Worm (Caenorhabditis elegans): ENCODE measurements around the gene Y38H6C.21.
"Not testable (repeated sequence)": the region's sequence is repeated elsewhere in the genome, so short reads cannot be mapped to it uniquely, and the experiment has no call there.

The Y38H6C.21 gene

ce11 chrV:20522219-20522618 is 32.8 kb downstream of the Y38H6C.21 start, which contains the start of the genes Y38H6C.9 and fbxa-150:
TSS of gene Y38H6C.9 (minus strand) at chrV:20522270.
TSS of gene fbxa-150 (plus strand) at chrV:20522598.
- TF ChIP-seq dve-1 (tag; optimal IDR thresholded peaks at IDR 0.05; ENCODE audit: insufficient read depth) (no peak), arid-1 (GFP tag; conservative IDR thresholded peaks at IDR 0.05) (no peak), daf-16 (GFP tag; optimal IDR thresholded peaks at IDR 0.05) (no peak), daf-16 (tag; optimal IDR thresholded peaks at IDR 0.05) (peak; percentile 34), fkh-10 (GFP tag; optimal IDR thresholded peaks at IDR 0.05) (peak; percentile 26)

ce11 chrV:20518927-20519326 is 36.1 kb downstream of the Y38H6C.21 start, which contains the start of gene Y38H6C.25:
TSS of gene Y38H6C.25 (plus strand) at chrV:20519227.
- TF ChIP-seq ceh-82 (tag; optimal IDR thresholded peaks at IDR 0.05) (no peak), F44E2.7 (GFP tag; IDR thresholded peaks at IDR 0.05) (0 out of 2 replicates have a peak, but pooled peaks have one; percentile 32)

- TF ChIP-seq zip-11 (GFP tag; IDR thresholded peaks at IDR 0.05) (no peak), ceh-28 (tag; optimal IDR thresholded peaks at IDR 0.05) (no peak), daf-19 (GFP tag; conservative IDR thresholded peaks at IDR 0.05) (no peak), D1046.2 (GFP tag; IDR thresholded peaks at IDR 0.05) (no peak), F44E2.7 (GFP tag; IDR thresholded peaks at IDR 0.05) (0 out of 2 replicates have a peak, but pooled peaks have one; percentile 70), arid-1 (GFP tag; conservative IDR thresholded peaks at IDR 0.05) (no peak), daf-12 (tag; optimal IDR thresholded peaks at IDR 0.05) (no peak), aha-1 (tag) (peak; percentile 96), lin-13 (GFP tag; optimal IDR thresholded peaks at IDR 0.05) (no peak), nhr-76 (tag; optimal IDR thresholded peaks at IDR 0.05) (no peak), T26A8.4 (GFP tag; IDR thresholded peaks at IDR 0.05) (no peak), lin-39 (tag; optimal IDR thresholded peaks at IDR 0.05) (no peak)
These were observed 38.1 kb downstream of the Y38H6C.21 start for ce11 chrV:20517005-20517404.

- TF ChIP-seq ztf-11 (tag; optimal IDR thresholded peaks at IDR 0.05) (no peak), mdl-1 (tag; optimal IDR thresholded peaks at IDR 0.05) (no peak), lin-39 (tag; optimal IDR thresholded peaks at IDR 0.05) (no peak), lin-29 (GFP tag; IDR thresholded peaks at IDR 0.05) (no peak), pqm-1 (tag; optimal IDR thresholded peaks at IDR 0.05) (peak; percentile 48)
These were observed 40.6 kb downstream of the Y38H6C.21 start for ce11 chrV:20514483-20514882.

- TF ChIP-seq tag-97 (GFP tag; IDR thresholded peaks at IDR 0.05); ctbp-1 (GFP tag; IDR thresholded peaks at IDR 0.05); daf-19 (GFP tag; conservative IDR thresholded peaks at IDR 0.05): not testable (repeated sequence)
These were observed 41.4 kb downstream of the Y38H6C.21 start, which contains the start of gene Y38H6C.8 for ce11 chrV:20513661-20514060. TSS of gene Y38H6C.8 (plus strand) at chrV:20513961.

ce11 chrV:20509427-20509826 is 45.6 kb downstream of the Y38H6C.21 start:
- peak; percentile 49; the same call in 1 of the 2 replicates for TF ChIP-seq set-16 (GFP tag; IDR thresholded peaks at IDR 0.05)
- TF ChIP-seq Y75B8A.6 (GFP tag; IDR thresholded peaks at IDR 0.05) = no peak

ce11 chrV:20506542-20506941 is 48.5 kb downstream of the Y38H6C.21 start:
- TF ChIP-seq set-16 (GFP tag; IDR thresholded peaks at IDR 0.05) (peak; percentile 81), tra-1 (GFP tag; IDR thresholded peaks at IDR 0.05) (no peak)

ce11 chrV:20504997-20505396 is 50.1 kb downstream of the Y38H6C.21 start, which contains the start of gene Y38H6C.4:
TSS of gene Y38H6C.4 (minus strand) at chrV:20505097.
- TF ChIP-seq set-16 (GFP tag; IDR thresholded peaks at IDR 0.05) (no peak), nhr-48 (tag; optimal IDR thresholded peaks at IDR 0.05) (no peak), nhr-76 (tag; optimal IDR thresholded peaks at IDR 0.05) (no peak), Y105C5A.15 (GFP tag; IDR thresholded peaks at IDR 0.05) (no peak), R02D3.7 (tag; optimal IDR thresholded peaks at IDR 0.05) (no peak), ces-1 (GFP tag; optimal IDR thresholded peaks at IDR 0.05) (no peak), pha-4 (GFP tag; IDR thresholded peaks at IDR 0.05) (no peak), pha-4 (tag; optimal IDR thresholded peaks at IDR 0.05) (no peak), T20F7.1 (GFP tag; optimal IDR thresholded peaks at IDR 0.05) (no peak), unc-62 (GFP tag; optimal IDR thresholded peaks at IDR 0.05 in 1 of 2) (no peak), unc-62 (tag; optimal IDR thresholded peaks at IDR 0.05) (no peak), pqm-1 (tag; optimal IDR thresholded peaks at IDR 0.05) (no peak), egl-43 (GFP tag; IDR thresholded peaks at IDR 0.05) (no peak), ceh-28 (tag; optimal IDR thresholded peaks at IDR 0.05) (no peak), nhr-237 (tag; optimal IDR thresholded peaks at IDR 0.05) (no peak), dpl-1 (GFP tag; optimal IDR thresholded peaks at IDR 0.05) (no peak), gei-8 (GFP tag; optimal IDR thresholded peaks at IDR 0.05) (no peak)
